Worm (Caenorhabditis elegans) whole organism, young adult: ENCODE measurements around the gene cyp-13A6.

Experiments used
- ama-1 ChIP-seq, 3 experiments: fragments of 150-350 bp in 1 of 3; sonication (generic microtip) in 2 of 3; optimal IDR thresholded peaks; 2 replicates each; lab custom pipeline; 2014 to 2018; ENCODE audit warnings: missing biosample characterization in 2 of 3, missing genetic modification characterization in 2 of 3, missing genetic modification reagents in 2 of 3
- atf-7 ChIP-seq: sonication (generic microtip); optimal IDR thresholded peaks from 2 replicates; lab custom pipeline; 2017; ENCODE audit warnings: mild to moderate bottlenecking, missing genetic modification characterization, missing compliant biosample characterization
- bed-2 ChIP-seq: fragments of 200-800 bp; sonication (Bioruptor generic); IDR thresholded peaks from 2 replicates; pipeline ENCODE4 v1.3.6; 2022; ENCODE audit warnings: missing genetic modification reagents, missing genetic modification characterization, missing compliant biosample characterization
- chd-7 ChIP-seq: sonication (generic microtip); optimal IDR thresholded peaks from 2 replicates; lab custom pipeline; 2016; ENCODE audit warnings: mild to moderate bottlenecking, missing genetic modification characterization, moderate library complexity, missing compliant biosample characterization
- mcd-1 ChIP-seq: fragments of 200-800 bp; sonication (Bioruptor generic); IDR thresholded peaks from 2 replicates; pipeline ENCODE4 v1.3.6; 2022; ENCODE audit warnings: missing genetic modification reagents, missing genetic modification characterization, missing compliant biosample characterization
- sea-2 ChIP-seq: fragments of 200-800 bp; sonication (Bioruptor generic); IDR thresholded peaks from 2 replicates; pipeline ENCODE4 v1.3.6; 2022; ENCODE audit warnings: missing genetic modification characterization, missing compliant biosample characterization
- snpc-1.3 ChIP-seq: sonication (generic microtip); optimal IDR thresholded peaks from 2 replicates; lab custom pipeline; 2017; ENCODE audit warnings: missing genetic modification characterization, mild to moderate bottlenecking, missing compliant biosample characterization, antibody characterized with exemption, moderate library complexity, missing genotype, missing genetic modification reagents; ENCODE audit not compliant: insufficient read depth
- unc-62 ChIP-seq: fragments of 150-350 bp; optimal IDR thresholded peaks from 2 replicates; lab custom pipeline; 2014; ENCODE audit warnings: missing biosample characterization, missing genetic modification reagents, missing genetic modification characterization

ce11 chrII:9755425-9755824 is 47.2 kb downstream of the cyp-13A6 start:
- no peak for TF ChIP-seq bed-2
- no peak for TF ChIP-seq chd-7 (tag; lab: Kevin White, UChicago)
- no peak for TF ChIP-seq atf-7 (tag; lab: Kevin White, UChicago)
- no peak for TF ChIP-seq sea-2 (GFP tag; lab: Robert Waterston, UW)
- no peak for TF ChIP-seq mcd-1 (GFP tag; lab: Robert Waterston, UW)
- TF ChIP-seq snpc-1.3 (tag; lab: Kevin White, UChicago): no peak
- TF ChIP-seq unc-62: no peak
- TF ChIP-seq ama-1 (optimal IDR thresholded peaks at IDR 0.05; lab: Kevin White, UChicago): no peak
- TF ChIP-seq ama-1 (GFP tag; optimal IDR thresholded peaks at IDR 0.05; lab: Kevin White, UChicago): no peak
